Worm (Caenorhabditis elegans) whole organism, late embryonic: Measurements from ENCODE around the gene B0454.6.
A peak's percentile ranks its signal among the peaks of the same experiment; 100 is the strongest.

Experiments
- C08G9.2 ChIP-seq: sonication (generic microtip); optimal IDR thresholded peaks from 2 replicates; lab custom pipeline; 2016; ENCODE audit warnings: mild to moderate bottlenecking, missing genetic modification characterization, moderate library complexity, missing compliant biosample characterization
- ama-1 ChIP-seq: fragments of 150-350 bp; optimal IDR thresholded peaks from 2 replicates; lab custom pipeline; 2014
- ceh-18 ChIP-seq: sonication (generic microtip); optimal IDR thresholded peaks from 2 replicates; lab custom pipeline; 2016; ENCODE audit warnings: missing genetic modification characterization, missing compliant biosample characterization
- ceh-2 ChIP-seq: sonication (generic microtip); optimal IDR thresholded peaks from 2 replicates; lab custom pipeline; 2016; ENCODE audit warnings: missing genotype, missing genetic modification characterization, missing compliant biosample characterization
- ceh-22 ChIP-seq: sonication (generic microtip); optimal IDR thresholded peaks from 2 replicates; lab custom pipeline; 2017; ENCODE audit warnings: missing biosample characterization, missing genetic modification characterization
- ceh-31 ChIP-seq: sonication (generic microtip); optimal IDR thresholded peaks from 2 replicates; lab custom pipeline; 2016; ENCODE audit warnings: missing genetic modification characterization, missing compliant biosample characterization
- ceh-34 ChIP-seq: sonication (generic microtip); optimal IDR thresholded peaks from 2 replicates; lab custom pipeline; 2016; ENCODE audit warnings: mild to moderate bottlenecking, missing genetic modification characterization, missing compliant biosample characterization
- ceh-6 ChIP-seq: fragments of 200-800 bp; sonication (Bioruptor generic); optimal IDR thresholded peaks from 2 replicates; lab custom pipeline; 2018; ENCODE audit warnings: mild to moderate bottlenecking, missing genetic modification characterization, missing compliant biosample characterization
- ceh-9 ChIP-seq: sonication (generic microtip); optimal IDR thresholded peaks from 2 replicates; lab custom pipeline; 2016; ENCODE audit warnings: mild to moderate bottlenecking, missing genetic modification characterization, inconsistent platforms, missing compliant biosample characterization
- dmd-4 ChIP-seq: sonication (generic microtip); optimal IDR thresholded peaks from 2 replicates; lab custom pipeline; 2016; ENCODE audit warnings: borderline replicate concordance, missing genetic modification characterization, missing compliant biosample characterization
- dve-1 ChIP-seq: sonication (generic microtip); optimal IDR thresholded peaks from 2 replicates; lab custom pipeline; 2017; ENCODE audit warnings: antibody characterized with exemption, mild to moderate bottlenecking, missing genetic modification characterization, missing compliant biosample characterization
- elt-2 ChIP-seq: sonication (generic microtip); optimal IDR thresholded peaks from 2 replicates; lab custom pipeline; 2016; ENCODE audit warnings: missing genetic modification reagents, missing genetic modification characterization, missing compliant biosample characterization
- ets-4 ChIP-seq: sonication (generic microtip); optimal IDR thresholded peaks from 2 replicates; lab custom pipeline; 2016; ENCODE audit warnings: missing genetic modification characterization, missing compliant biosample characterization
- eyg-1 ChIP-seq: sonication (generic microtip); optimal IDR thresholded peaks from 2 replicates; lab custom pipeline; 2016; ENCODE audit warnings: missing genotype, missing genetic modification characterization, missing compliant biosample characterization
- fax-1 ChIP-seq: sonication (generic microtip); optimal IDR thresholded peaks from 2 replicates; lab custom pipeline; 2016; ENCODE audit warnings: missing genotype, missing genetic modification characterization, missing compliant biosample characterization
- fkh-10 ChIP-seq: fragments of 150-350 bp; optimal IDR thresholded peaks from 2 replicates; lab custom pipeline; 2014; ENCODE audit warnings: missing biosample characterization, missing genetic modification reagents, missing genetic modification characterization
- hlh-15 ChIP-seq: sonication (generic microtip); optimal IDR thresholded peaks from 2 replicates; lab custom pipeline; 2016; ENCODE audit warnings: missing genetic modification characterization, missing compliant biosample characterization
- hlh-30 ChIP-seq: sonication (generic microtip); optimal IDR thresholded peaks from 2 replicates; lab custom pipeline; 2017; ENCODE audit warnings: antibody characterized with exemption, missing genetic modification characterization, missing compliant biosample characterization; ENCODE audit not compliant: insufficient read depth
- hlh-8 ChIP-seq: sonication (generic microtip); optimal IDR thresholded peaks from 2 replicates; lab custom pipeline; 2016; ENCODE audit warnings: missing genotype, missing genetic modification characterization, missing compliant biosample characterization
- madf-2 ChIP-seq: sonication (generic microtip); optimal IDR thresholded peaks from 2 replicates; lab custom pipeline; 2017; ENCODE audit warnings: missing genetic modification characterization, missing compliant biosample characterization
- nfya-1 ChIP-seq: sonication (generic microtip); optimal IDR thresholded peaks from 2 replicates; lab custom pipeline; 2017; ENCODE audit warnings: missing genetic modification characterization, mild to moderate bottlenecking, missing compliant biosample characterization, antibody characterized with exemption, moderate library complexity
- nhr-11 ChIP-seq: fragments of 150-350 bp; optimal IDR thresholded peaks from 2 replicates; lab custom pipeline; 2014; ENCODE audit warnings: missing biosample characterization, missing genetic modification characterization
- odd-2 ChIP-seq: sonication (generic microtip); optimal IDR thresholded peaks from 2 replicates; lab custom pipeline; 2017; ENCODE audit warnings: antibody characterized with exemption, mild to moderate bottlenecking, missing genetic modification characterization, missing compliant biosample characterization
- pag-3 ChIP-seq: sonication (generic microtip); optimal IDR thresholded peaks from 2 replicates; lab custom pipeline; 2016; ENCODE audit warnings: missing compliant biosample characterization, missing genetic modification characterization, borderline replicate concordance
- pat-9 ChIP-seq: fragments of 200-800 bp; sonication (Bioruptor generic); optimal IDR thresholded peaks from 2 replicates; lab custom pipeline; 2018; ENCODE audit warnings: mild to moderate bottlenecking, missing genetic modification characterization, moderate library complexity, missing compliant biosample characterization
- ref-2 ChIP-seq: sonication (generic microtip); optimal IDR thresholded peaks from 2 replicates; lab custom pipeline; 2016; ENCODE audit warnings: missing genetic modification characterization, missing compliant biosample characterization
- rnt-1 ChIP-seq: sonication (generic microtip); optimal IDR thresholded peaks from 2 replicates; lab custom pipeline; 2016; ENCODE audit warnings: missing genetic modification characterization, missing compliant biosample characterization
- sox-4 ChIP-seq: sonication (generic microtip); optimal IDR thresholded peaks from 2 replicates; lab custom pipeline; 2017; ENCODE audit warnings: mild to moderate bottlenecking, missing genetic modification characterization, inconsistent platforms, missing compliant biosample characterization
- syd-9 ChIP-seq: sonication (generic microtip); optimal IDR thresholded peaks from 2 replicates; lab custom pipeline; 2016; ENCODE audit warnings: mild to moderate bottlenecking, missing genetic modification characterization, moderate library complexity, missing compliant biosample characterization
- tbx-2 ChIP-seq: sonication (generic microtip); optimal IDR thresholded peaks from 2 replicates; lab custom pipeline; 2016; ENCODE audit warnings: missing genetic modification characterization, missing compliant biosample characterization
- tbx-7 ChIP-seq: sonication (generic microtip); optimal IDR thresholded peaks from 2 replicates; lab custom pipeline; 2016; ENCODE audit warnings: missing genotype, missing genetic modification characterization, missing compliant biosample characterization
- unc-3 ChIP-seq, 2 experiments: fragments of 200-800 bp in 1 of 2; sonication (Bioruptor generic) in 1 of 2; sonication (generic microtip) in 1 of 2; conservative IDR thresholded peaks in 1 of 2; optimal IDR thresholded peaks in 1 of 2; 2 replicates each; pipeline versions ENCODE4 v1.3.6 to Lab custom; 2016 to 2022; ENCODE audit warnings: missing compliant biosample characterization in 2 of 2, missing genetic modification characterization in 2 of 2, missing genetic modification reagents in 1 of 2
- unc-55 ChIP-seq: sonication (generic microtip); optimal IDR thresholded peaks from 2 replicates; lab custom pipeline; 2017; ENCODE audit warnings: missing biosample characterization, missing genetic modification reagents, missing genetic modification characterization
- zip-5 ChIP-seq: sonication (generic microtip); optimal IDR thresholded peaks from 2 replicates; lab custom pipeline; 2016; ENCODE audit warnings: missing genetic modification characterization, missing compliant biosample characterization

B0454.6 gene

ce11 chrII:2987854-2988350 is 44.7 kb upstream of the B0454.6 start, which contains the start of gene lido-7:
lido-7 (plus strand) TSS chrII:2988300.
- TF ChIP-seq ceh-34 (tag; lab: Kevin White, UChicago) (peak; percentile 50), unc-55 (GFP tag; lab: Kevin White, UChicago) (peak; percentile 29), ama-1 (no peak), ceh-31 (tag; lab: Kevin White, UChicago) (peak; percentile 50), syd-9 (tag; lab: Kevin White, UChicago) (no peak), ceh-6 (GFP tag; lab: Kevin White, UChicago) (no peak), zip-5 (tag; lab: Kevin White, UChicago) (no peak), eyg-1 (tag; lab: Kevin White, UChicago) (no peak), hlh-30 (tag; lab: Kevin White, UChicago) (peak; percentile 36), madf-2 (tag; lab: Kevin White, UChicago) (no peak), ceh-18 (tag; lab: Kevin White, UChicago) (peak; percentile 2), elt-2 (tag; lab: Kevin White, UChicago) (no peak), odd-2 (no peak), unc-3 (GFP tag; conservative IDR thresholded peaks at IDR 0.05; lab: Robert Waterston, UW) (0 out of 2 replicates have a peak, but pooled peaks have one; percentile 19), unc-3 (tag; optimal IDR thresholded peaks at IDR 0.05; lab: Kevin White, UChicago) (no peak), rnt-1 (tag; lab: Kevin White, UChicago) (peak; percentile 24), fkh-10 (no peak), pag-3 (tag; lab: Kevin White, UChicago) (no peak), hlh-8 (tag; lab: Kevin White, UChicago) (peak; percentile 14), nhr-11 (tag; lab: Kevin White, UChicago) (no peak), ceh-22 (no peak), ref-2 (peak; percentile 31), pat-9 (no peak), tbx-2 (peak; percentile 49), nfya-1 (tag; lab: Kevin White, UChicago) (peak; percentile 60)

ce11 chrII:2990089-2990488 is 42.5 kb upstream of the B0454.6 start:
- TF ChIP-seq dve-1 (tag; lab: Kevin White, UChicago): peak; percentile 92
- TF ChIP-seq eyg-1 (tag; lab: Kevin White, UChicago): no peak
- no peak for TF ChIP-seq dmd-4 (tag; lab: Kevin White, UChicago)

DNA sequence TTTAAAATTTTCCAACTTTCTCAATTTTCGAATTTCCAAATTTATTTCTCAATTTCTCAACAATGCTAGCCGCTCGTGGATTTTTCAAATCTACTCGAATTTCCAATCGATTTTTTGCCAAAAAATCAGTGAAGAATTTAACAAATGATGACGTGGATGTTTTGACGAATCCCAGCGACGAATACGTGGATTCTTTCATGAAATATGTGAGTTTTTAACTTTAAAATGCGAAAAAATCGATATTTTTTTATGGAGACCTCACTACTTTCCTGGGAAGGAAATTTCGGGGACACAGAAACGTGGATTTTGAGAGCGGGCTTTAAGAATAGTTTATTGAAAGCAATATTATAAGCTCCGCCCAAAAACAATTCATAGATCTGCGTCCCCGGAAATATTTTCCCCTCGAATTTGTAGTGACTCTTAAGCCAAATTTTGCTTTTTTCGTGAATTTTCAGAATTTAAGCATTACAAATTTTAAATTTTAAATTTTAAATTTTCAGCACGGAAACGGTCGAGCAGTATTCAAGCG is 41.0 kb upstream of the B0454.6 start, which contains the start of gene K08A2.2:
K08A2.2 (plus strand) TSS at position 51 of the 529 bp plus-strand sequence.
- TF ChIP-seq ets-4 (peak; percentile 2), ceh-31 (tag; lab: Kevin White, UChicago) (peak; percentile 49), ceh-2 (tag; lab: Kevin White, UChicago) (peak; percentile 42), C08G9.2 (tag; lab: Kevin White, UChicago) (peak; percentile 58), elt-2 (tag; lab: Kevin White, UChicago) (peak; percentile 18), ceh-9 (tag; lab: Kevin White, UChicago) (no peak), unc-55 (GFP tag; lab: Kevin White, UChicago) (no peak), ceh-34 (tag; lab: Kevin White, UChicago) (no peak), fax-1 (tag; lab: Kevin White, UChicago) (peak; percentile 13), zip-5 (tag; lab: Kevin White, UChicago) (peak; percentile 4), hlh-15 (no peak), nfya-1 (tag; lab: Kevin White, UChicago) (no peak), tbx-2 (peak; percentile 49), ref-2 (peak; percentile 35), tbx-7 (tag; lab: Kevin White, UChicago) (peak; percentile 50)

- peak; percentile 51 for TF ChIP-seq ceh-31 (tag; lab: Kevin White, UChicago)
- no peak for TF ChIP-seq sox-4 (tag; lab: Kevin White, UChicago)
These were observed 40.3 kb upstream of the B0454.6 start for ce11 chrII:2992300-2992699.
